Fruit fly (Drosophila melanogaster): ENCODE measurements around the gene Mat89Ba.

Gene Mat89Ba

DNA sequence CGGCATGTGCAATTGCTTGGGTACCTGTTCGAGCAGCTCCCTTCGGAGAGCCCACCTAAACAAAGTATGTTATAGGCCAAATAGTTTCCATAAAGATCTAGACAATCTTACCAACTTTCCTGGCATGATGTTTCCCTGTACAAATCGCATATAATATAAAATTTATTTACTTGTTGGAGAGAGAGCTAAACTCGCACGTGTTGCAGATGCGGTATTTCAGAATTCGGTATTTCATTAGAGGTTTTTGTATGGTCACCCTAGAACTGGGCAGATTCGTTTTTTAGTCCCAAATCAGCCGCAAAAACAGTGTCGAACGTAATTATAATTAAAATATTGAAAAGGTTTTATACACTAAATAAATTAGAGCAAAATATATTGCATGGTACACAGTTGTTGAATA lies at the start of gene Mat89Ba, which contains the start of gene gish:
TSS of gene Mat89Ba (minus strand) at position 231 of the 400 bp plus-strand sequence.
TSS of gene gish (plus strand) at position 268 of the 400 bp plus-strand sequence.
- TF ChIP-seq Eip75B (GFP tag; optimal IDR thresholded peaks at IDR 0.05) (no peak), Eip93F (GFP tag; optimal IDR thresholded peaks at IDR 0.05) (no peak), CG8319 (GFP tag; optimal IDR thresholded peaks at IDR 0.05) (no peak), CG3032 (tag; optimal IDR thresholded peaks at IDR 0.05) (no peak), CG11762 (GFP tag; optimal IDR thresholded peaks at IDR 0.05; ENCODE audit: insufficient read depth) (no peak), achi (GFP tag; optimal IDR thresholded peaks at IDR 0.05) (no peak), CG6276 (GFP tag; optimal IDR thresholded peaks at IDR 0.05) (no peak), CG1621 (tag; optimal IDR thresholded peaks at IDR 0.05) (peak; percentile 27)

- TF ChIP-seq CG16779 (tag; optimal IDR thresholded peaks at IDR 0.05) (no peak), Smox (GFP tag; optimal IDR thresholded peaks at IDR 0.05) (no peak), CG10669 (GFP tag; optimal IDR thresholded peaks at IDR 0.05) (no peak)
These were observed 49.3 kb upstream of the Mat89Ba start, which contains the start of gene CG44044 for dm6 chr3R:16321538-16321937. CG44044 (plus strand) TSS chr3R:16321838.

- TF ChIP-seq lz (GFP tag; optimal IDR thresholded peaks at IDR 0.05) = no peak
- peak; percentile 8 for TF ChIP-seq CG9139 (GFP tag; optimal IDR thresholded peaks at IDR 0.05)
- no peak for TF ChIP-seq salr (GFP tag; optimal IDR thresholded peaks at IDR 0.05)
- no peak for TF ChIP-seq Hr39 (GFP tag; optimal IDR thresholded peaks at IDR 0.05)
- peak; percentile 54 for TF ChIP-seq CG6854 (GFP tag; optimal IDR thresholded peaks at IDR 0.05)
- TF ChIP-seq CG6163 (GFP tag; IDR thresholded peaks at IDR 0.05) = peak; percentile 37; the same call in 2 of the 3 replicates
- no peak for TF ChIP-seq eg (GFP tag; IDR thresholded peaks at IDR 0.05)
- TF ChIP-seq Smox (GFP tag; optimal IDR thresholded peaks at IDR 0.05) = no peak
- peak; percentile 17 for TF ChIP-seq CG6808 (GFP tag; optimal IDR thresholded peaks at IDR 0.05)
- peak; percentile 77 for TF ChIP-seq Eip78C (GFP tag)
- TF ChIP-seq Eip75B (GFP tag; optimal IDR thresholded peaks at IDR 0.05) = peak; percentile 44
- no peak for TF ChIP-seq CG16779 (tag; optimal IDR thresholded peaks at IDR 0.05)
- TF ChIP-seq dsx (GFP tag; optimal IDR thresholded peaks at IDR 0.05; ENCODE audit: poor library complexity, severe bottlenecking) = peak; percentile 53
- peak; percentile 36 for TF ChIP-seq CG1621 (tag; optimal IDR thresholded peaks at IDR 0.05)
- peak; percentile 27 for TF ChIP-seq CG7368 (GFP tag; optimal IDR thresholded peaks at IDR 0.05)
- TF ChIP-seq ss (GFP tag; optimal IDR thresholded peaks at IDR 0.05) = peak; percentile 15 to 95
- TF ChIP-seq Gug (GFP tag; IDR thresholded peaks at IDR 0.05) = no peak
- no peak for TF ChIP-seq Sox15 (GFP tag; optimal IDR thresholded peaks at IDR 0.05)
These were observed 44.5 kb upstream of the Mat89Ba start for dm6 chr3R:16316747-16317146.

- TF ChIP-seq fd59A (GFP tag; optimal IDR thresholded peaks at IDR 0.05) (no peak), svp (GFP tag) (no peak), dsx (GFP tag; optimal IDR thresholded peaks at IDR 0.05; ENCODE audit: poor library complexity, severe bottlenecking) (no peak), Blimp-1 (GFP tag; optimal IDR thresholded peaks at IDR 0.05) (no peak), spab (GFP tag; optimal IDR thresholded peaks at IDR 0.05) (no peak), lz (GFP tag; optimal IDR thresholded peaks at IDR 0.05) (no peak), Gug (GFP tag; IDR thresholded peaks at IDR 0.05) (no peak), fkh (GFP tag; optimal IDR thresholded peaks at IDR 0.05) (no peak), CG10631 (GFP tag; optimal IDR thresholded peaks at IDR 0.05) (no peak), CG1621 (tag; optimal IDR thresholded peaks at IDR 0.05) (no peak), Lpt (GFP tag; optimal IDR thresholded peaks at IDR 0.05) (no peak), CG3919 (GFP tag; optimal IDR thresholded peaks at IDR 0.05) (no peak), net (GFP tag; optimal IDR thresholded peaks at IDR 0.05) (no peak)
These were observed 37.9 kb upstream of the Mat89Ba start for dm6 chr3R:16310081-16310493.
